Worm (Caenorhabditis elegans) whole organism, mixed stage, embryonic: ENCODE results near the gene msp-65.

Experiments
- ceh-83 ChIP-seq: fragments of 200-800 bp; sonication (Bioruptor generic); optimal IDR thresholded peaks from 2 replicates; lab custom pipeline; 2018; ENCODE audit warnings: mild to moderate bottlenecking, missing genetic modification characterization, missing compliant biosample characterization
- lin-13 ChIP-seq: fragments of 150-350 bp; optimal IDR thresholded peaks from 2 replicates; lab custom pipeline; 2014; ENCODE audit warnings: missing biosample characterization, missing genetic modification characterization
- lin-32 ChIP-seq: fragments of 200-800 bp; sonication (Bioruptor generic); optimal IDR thresholded peaks from 2 replicates; lab custom pipeline; 2018; ENCODE audit warnings: mild to moderate bottlenecking, missing genetic modification characterization, missing compliant biosample characterization
- lsy-2 ChIP-seq: fragments of 150-350 bp; optimal IDR thresholded peaks from 2 replicates; lab custom pipeline; 2014; ENCODE audit warnings: missing biosample characterization, missing genetic modification characterization
- nhr-2 ChIP-seq: fragments of 150-350 bp; optimal IDR thresholded peaks from 2 replicates; lab custom pipeline; 2014; ENCODE audit warnings: missing biosample characterization, missing genetic modification characterization
- nhr-237 ChIP-seq: fragments of 150-350 bp; optimal IDR thresholded peaks from 2 replicates; lab custom pipeline; 2014; ENCODE audit warnings: missing biosample characterization, missing genetic modification characterization
- unc-62 ChIP-seq: fragments of 150-350 bp; optimal IDR thresholded peaks from 2 replicates; lab custom pipeline; 2014; ENCODE audit warnings: missing biosample characterization, missing genetic modification reagents, missing genetic modification characterization

ce11 chrIV:5354124-5354523, 37.8 kb downstream of the msp-65 start, which contains the start of gene Y4C6B.1:
- TF ChIP-seq lin-13 (no peak), ceh-83 (GFP tag; lab: Kevin White, UChicago) (no peak), nhr-2 (no peak), nhr-237 (tag; lab: Kevin White, UChicago) (no peak), lin-32 (GFP tag; lab: Kevin White, UChicago) (no peak), unc-62 (no peak), lsy-2 (tag; lab: Kevin White, UChicago) (peak; percentile 88)
